Worm (Caenorhabditis elegans) whole organism, L1 larva: Measurements from ENCODE around the gene T23F2.5.

Experiments
- Y116A8C.19 ChIP-seq: sonication (generic microtip); optimal IDR thresholded peaks from 2 replicates; lab custom pipeline; 2016; ENCODE audit warnings: missing compliant biosample characterization, missing genetic modification characterization, borderline replicate concordance
- ama-1 ChIP-seq: fragments of 150-350 bp; optimal IDR thresholded peaks from 2 replicates; lab custom pipeline; 2014
- elt-3 ChIP-seq, 6 experiments: fragments of 150-350 bp in 1 of 6; sonication (generic microtip); optimal IDR thresholded peaks; 2 replicates each; lab custom pipeline; 2017 to 2018; ENCODE audit warnings: missing biosample characterization in 6 of 6, missing genetic modification characterization in 6 of 6, inconsistent platforms in 1 of 6
- mdl-1 ChIP-seq, 2 experiments: fragments of 150-350 bp; optimal IDR thresholded peaks; 2 replicates each; lab custom pipeline; 2014 to 2017; ENCODE audit warnings: missing biosample characterization in 2 of 2, missing genetic modification characterization in 2 of 2, inconsistent platforms in 1 of 2
- nhr-12 ChIP-seq: sonication (generic microtip); optimal IDR thresholded peaks from 2 replicates; lab custom pipeline; 2017; ENCODE audit warnings: missing biosample characterization, missing genetic modification characterization
- pqm-1 ChIP-seq: sonication (generic microtip); optimal IDR thresholded peaks from 3 replicates; lab custom pipeline; 2017; ENCODE audit warnings: missing biosample characterization, missing genetic modification characterization
- unc-98 ChIP-seq: fragments of 200-800 bp; sonication (Bioruptor generic); IDR thresholded peaks from 2 replicates; pipeline ENCODE4 v1.3.6; 2022; ENCODE audit warnings: missing genetic modification characterization, missing compliant biosample characterization
- ztf-4 ChIP-seq: fragments of 150-350 bp; optimal IDR thresholded peaks from 2 replicates; lab custom pipeline; 2014; ENCODE audit warnings: missing biosample characterization, missing genetic modification characterization

DNA sequence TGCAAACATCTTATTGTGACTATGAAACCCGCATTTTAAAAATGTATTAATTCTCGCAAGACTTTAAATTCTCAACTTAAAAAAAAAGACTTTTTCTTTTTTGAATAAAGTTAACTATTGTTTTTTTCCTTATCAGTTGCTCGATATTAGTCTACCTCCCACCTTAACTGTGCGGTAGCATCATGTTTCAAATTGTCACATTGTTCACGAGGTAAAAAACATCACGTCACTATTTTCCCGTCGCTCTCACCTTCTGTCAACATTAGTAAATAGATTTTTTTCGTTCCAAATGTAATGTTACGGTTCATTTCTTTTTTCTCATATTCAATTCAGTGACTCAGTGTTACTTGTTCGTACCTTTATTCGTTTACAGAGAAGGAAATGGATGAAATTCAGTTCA is 598 bp downstream of the T23F2.5 start:
- TF ChIP-seq pqm-1 (no peak), Y116A8C.19 (tag; lab: Kevin White, UChicago) (no peak), elt-3 (tag; optimal IDR thresholded peaks at IDR 0.05; lab: Kevin White, UChicago) (no peak), nhr-12 (tag; lab: Kevin White, UChicago) (no peak), mdl-1 (tag; optimal IDR thresholded peaks at IDR 0.05; lab: Kevin White, UChicago) (no peak), ama-1 (lab: Kevin White, UChicago) (no peak), unc-98 (GFP tag; lab: Robert Waterston, UW) (no peak), ztf-4 (no peak)
